Fruit fly (Drosophila melanogaster) whole organism, embryonic: ENCODE data around the gene CG10730.

Source experiments
- Abd-B ChIP-seq: fragments of 200-800 bp; sonication (Bioruptor generic); optimal IDR thresholded peaks from 2 replicates; lab custom pipeline; 2018; ENCODE audit warnings: missing biosample characterization, mild to moderate bottlenecking, missing genetic modification characterization, moderate library complexity
- BEAF-32 ChIP-seq: fragments of 200-800 bp; sonication (Bioruptor generic); optimal IDR thresholded peaks from 3 replicates; lab custom pipeline; 2017; ENCODE audit warnings: missing biosample characterization, missing genetic modification characterization, mild to moderate bottlenecking, moderate library complexity, missing genetic modification reagents
- CG12659 ChIP-seq: fragments of 200-800 bp; sonication (Bioruptor generic); optimal IDR thresholded peaks from 3 replicates; lab custom pipeline; 2017; ENCODE audit warnings: mild to moderate bottlenecking, missing biosample characterization, missing genetic modification reagents, missing genetic modification characterization
- CG13287 ChIP-seq: fragments of 200-800 bp; sonication (Bioruptor generic); IDR thresholded peaks from 2 replicates; pipeline ENCODE4 v1.3.6; 2022; ENCODE audit warnings: missing biosample characterization, missing genetic modification characterization; ENCODE audit not compliant: partially characterized antibody
- CG13296 ChIP-seq: fragments of 200-800 bp; sonication (Bioruptor generic); optimal IDR thresholded peaks from 3 replicates; lab custom pipeline; 2018; ENCODE audit warnings: missing biosample characterization, mild to moderate bottlenecking, missing genetic modification characterization
- CG13624 ChIP-seq: fragments of 200-800 bp; sonication (Bioruptor generic); optimal IDR thresholded peaks from 2 replicates; lab custom pipeline; 2016; ENCODE audit warnings: missing biosample characterization, missing genetic modification characterization
- CG15479 ChIP-seq: fragments of 200-800 bp; sonication (Bioruptor generic); optimal IDR thresholded peaks from 3 replicates; lab custom pipeline; 2019; ENCODE audit warnings: missing biosample characterization, mild to moderate bottlenecking, missing genetic modification characterization, moderate library complexity
- CG1647 ChIP-seq: fragments of 200-800 bp; sonication (Bioruptor generic); optimal IDR thresholded peaks from 3 replicates; lab custom pipeline; 2016; ENCODE audit warnings: missing biosample characterization, missing genetic modification characterization
- CG17186 ChIP-seq: fragments of 200-800 bp; sonication (Bioruptor generic); optimal IDR thresholded peaks from 3 replicates; lab custom pipeline; 2017; ENCODE audit warnings: missing biosample characterization, missing genetic modification reagents, missing genetic modification characterization
- CG2116 ChIP-seq: fragments of 200-800 bp; sonication (Bioruptor generic); optimal IDR thresholded peaks from 3 replicates; lab custom pipeline; 2018; ENCODE audit warnings: missing biosample characterization, mild to moderate bottlenecking, missing genetic modification characterization
- CG2129 ChIP-seq: fragments of 200-800 bp; sonication (Bioruptor generic); IDR thresholded peaks from 2 replicates; pipeline ENCODE4 v1.3.6; 2022; ENCODE audit warnings: missing biosample characterization, missing genetic modification characterization; ENCODE audit not compliant: partially characterized antibody
- CG2202 ChIP-seq: fragments of 200-800 bp; sonication (Bioruptor generic); optimal IDR thresholded peaks from 2 replicates; lab custom pipeline; 2018; ENCODE audit warnings: missing biosample characterization, mild to moderate bottlenecking, missing genetic modification characterization
- CG33213 ChIP-seq: fragments of 200-800 bp; sonication (Bioruptor generic); optimal IDR thresholded peaks from 3 replicates; lab custom pipeline; 2016; ENCODE audit warnings: missing biosample characterization, missing genetic modification characterization
- CG42726 ChIP-seq: fragments of 200-800 bp; sonication (Bioruptor generic); IDR thresholded peaks from 2 replicates; pipeline ENCODE4 v1.3.6; 2022; ENCODE audit warnings: missing biosample characterization, missing genetic modification characterization; ENCODE audit not compliant: partially characterized antibody
- CG43689 ChIP-seq: fragments of 200-800 bp; sonication (Bioruptor generic); IDR thresholded peaks from 2 replicates; pipeline ENCODE4 v1.3.6; 2022; ENCODE audit warnings: missing biosample characterization, missing genetic modification characterization
- CG6683 ChIP-seq: fragments of 200-800 bp; sonication (Bioruptor generic); optimal IDR thresholded peaks from 2 replicates; lab custom pipeline; 2017; ENCODE audit warnings: missing biosample characterization, mild to moderate bottlenecking, missing genetic modification characterization, missing genetic modification reagents
- CG7745 ChIP-seq: fragments of 200-800 bp; sonication (Bioruptor generic); optimal IDR thresholded peaks from 2 replicates; lab custom pipeline; 2018; ENCODE audit warnings: missing biosample characterization, mild to moderate bottlenecking, missing genetic modification characterization, moderate library complexity
- CG7786 ChIP-seq: fragments of 200-800 bp; sonication (Bioruptor generic); optimal IDR thresholded peaks from 2 replicates; lab custom pipeline; 2016; ENCODE audit warnings: missing biosample characterization, missing genetic modification characterization
- Dbx ChIP-seq: fragments of 200-800 bp; sonication (Bioruptor generic); IDR thresholded peaks from 3 replicates; pipeline ENCODE4 v1.3.6; 2022; ENCODE audit warnings: missing biosample characterization, missing genetic modification characterization
- Dfd ChIP-seq, 2 experiments: fragments of >200 bp; optimal IDR thresholded peaks; 2 replicates each; lab custom pipeline; 2017; ENCODE audit warnings: missing biosample characterization in 2 of 2, missing genetic modification characterization in 2 of 2
- Ets97D ChIP-seq: fragments of 200-800 bp; sonication (Bioruptor generic); optimal IDR thresholded peaks from 3 replicates; lab custom pipeline; 2016; ENCODE audit warnings: missing biosample characterization, missing genetic modification characterization
- HHEX ChIP-seq: fragments of 200-800 bp; sonication (Bioruptor generic); optimal IDR thresholded peaks from 3 replicates; lab custom pipeline; 2017; ENCODE audit warnings: missing biosample characterization, mild to moderate bottlenecking, missing genetic modification characterization, missing genetic modification reagents
- Jarid2 ChIP-seq: fragments of 200-800 bp; sonication (Bioruptor generic); optimal IDR thresholded peaks from 3 replicates; lab custom pipeline; 2017; ENCODE audit warnings: mild to moderate bottlenecking, missing biosample characterization, missing genetic modification reagents, missing genetic modification characterization
- Lhr ChIP-seq: fragments of 200-800 bp; sonication (Bioruptor generic); optimal IDR thresholded peaks from 3 replicates; lab custom pipeline; 2017; ENCODE audit warnings: mild to moderate bottlenecking, missing biosample characterization, missing genetic modification reagents, missing genetic modification characterization
- NFAT ChIP-seq: fragments of 200-800 bp; sonication (Bioruptor generic); IDR thresholded peaks from 2 replicates; pipeline ENCODE4 v1.3.6; 2022; ENCODE audit warnings: missing biosample characterization, missing genetic modification characterization
- al ChIP-seq: fragments of 200-800 bp; sonication (Bioruptor generic); IDR thresholded peaks from 2 replicates; pipeline ENCODE4 v1.3.6; 2022; ENCODE audit warnings: missing biosample characterization, missing genetic modification characterization
- cas ChIP-seq: fragments of 200-800 bp; sonication (Bioruptor generic); IDR thresholded peaks from 2 replicates; pipeline ENCODE4 v1.3.6; 2022; ENCODE audit warnings: missing biosample characterization, missing genetic modification characterization
- caup ChIP-seq: fragments of 200-800 bp; sonication (Bioruptor generic); optimal IDR thresholded peaks from 3 replicates; lab custom pipeline; 2017; ENCODE audit warnings: missing biosample characterization, mild to moderate bottlenecking, missing genetic modification characterization, moderate library complexity; ENCODE audit not compliant: severe bottlenecking
- cg ChIP-seq: fragments of 200-800 bp; sonication (Bioruptor generic); optimal IDR thresholded peaks from 3 replicates; lab custom pipeline; 2019; ENCODE audit warnings: missing biosample characterization, mild to moderate bottlenecking, missing genetic modification characterization, moderate library complexity
- chm ChIP-seq: fragments of 200-800 bp; sonication (Bioruptor generic); IDR thresholded peaks from 2 replicates; pipeline ENCODE4 v1.3.6; 2022; ENCODE audit warnings: missing biosample characterization, missing genetic modification characterization
- gro ChIP-seq: fragments of 200-800 bp; sonication (Bioruptor generic); optimal IDR thresholded peaks from 2 replicates; lab custom pipeline; 2016; ENCODE audit warnings: missing biosample characterization, missing genetic modification characterization
- hkb ChIP-seq, 2 experiments: fragments of 200-800 bp in 1 of 2; fragments of >200 bp in 1 of 2; sonication (Bioruptor generic) in 1 of 2; IDR thresholded peaks in 1 of 2; optimal IDR thresholded peaks in 1 of 2; 2 replicates each; pipeline versions ENCODE4 v1.3.6 to Lab custom; 2017 to 2022; ENCODE audit warnings: missing biosample characterization in 1 of 2, missing genetic modification characterization in 1 of 2
- insv ChIP-seq, 2 experiments: fragments of 200-800 bp; sonication (Bioruptor generic); optimal IDR thresholded peaks; 3 replicates each; lab custom pipeline; 2016 to 2018; ENCODE audit warnings: missing biosample characterization in 2 of 2, missing genetic modification characterization in 2 of 2
- prd ChIP-seq, 3 experiments: fragments of >200 bp in 2 of 3; fragments of 200-800 bp in 1 of 3; sonication (Bioruptor generic) in 1 of 3; optimal IDR thresholded peaks in 2 of 3; IDR thresholded peaks in 1 of 3; 2 replicates in 2 of 3; 3 replicates in 1 of 3; pipeline versions ENCODE4 v1.3.6 to Lab custom; 2017 to 2022; ENCODE audit warnings: missing biosample characterization in 1 of 3, missing genetic modification characterization in 1 of 3
- salm ChIP-seq: fragments of 200-800 bp; sonication (Bioruptor generic); optimal IDR thresholded peaks from 2 replicates; lab custom pipeline; 2018; ENCODE audit warnings: missing biosample characterization, mild to moderate bottlenecking, missing genetic modification characterization
- sc ChIP-seq, 3 experiments: fragments of >200 bp in 2 of 3; fragments of 200-800 bp in 1 of 3; sonication (Bioruptor generic) in 1 of 3; optimal IDR thresholded peaks; 2 replicates in 2 of 3; 3 replicates in 1 of 3; lab custom pipeline; 2017; ENCODE audit warnings: mild to moderate bottlenecking in 1 of 3, missing biosample characterization in 1 of 3, missing genetic modification characterization in 1 of 3, missing genetic modification reagents in 1 of 3
- schlank ChIP-seq: fragments of 200-800 bp; sonication (Bioruptor generic); optimal IDR thresholded peaks from 2 replicates; lab custom pipeline; 2018; ENCODE audit warnings: missing biosample characterization, mild to moderate bottlenecking, missing genetic modification characterization
- sqz ChIP-seq: fragments of 200-800 bp; sonication (Bioruptor generic); optimal IDR thresholded peaks from 3 replicates; lab custom pipeline; 2018; ENCODE audit warnings: missing biosample characterization, mild to moderate bottlenecking, missing genetic modification characterization
- stc ChIP-seq: fragments of 200-800 bp; sonication (Bioruptor generic); IDR thresholded peaks from 2 replicates; pipeline ENCODE4 v1.3.6; 2022; ENCODE audit warnings: missing biosample characterization, missing genetic modification characterization
- tap ChIP-seq: fragments of 200-800 bp; optimal IDR thresholded peaks from 3 replicates; lab custom pipeline; 2019; ENCODE audit warnings: missing biosample characterization, mild to moderate bottlenecking, missing genetic modification characterization, moderate library complexity
- toy ChIP-seq: fragments of 200-800 bp; sonication (Bioruptor generic); IDR thresholded peaks from 2 replicates; pipeline ENCODE4 v1.3.6; 2022; ENCODE audit warnings: missing biosample characterization, missing genetic modification characterization
- tup ChIP-seq: fragments of 200-800 bp; sonication (Bioruptor generic); optimal IDR thresholded peaks from 2 replicates; lab custom pipeline; 2016; ENCODE audit warnings: missing biosample characterization, mild to moderate bottlenecking, missing genetic modification characterization, moderate library complexity
- unpg ChIP-seq: fragments of 200-800 bp; sonication (Bioruptor generic); optimal IDR thresholded peaks from 3 replicates; lab custom pipeline; 2018; ENCODE audit warnings: missing biosample characterization, mild to moderate bottlenecking, missing genetic modification characterization, moderate library complexity
- vnd ChIP-seq: fragments of 200-800 bp; sonication (Bioruptor generic); IDR thresholded peaks from 3 replicates; pipeline ENCODE4 v1.3.6; 2022; ENCODE audit warnings: missing biosample characterization, missing genetic modification characterization; ENCODE audit not compliant: partially characterized antibody
- vvl ChIP-seq: fragments of 200-800 bp; sonication (Bioruptor generic); IDR thresholded peaks from 2 replicates; pipeline ENCODE4 v1.3.6; 2022; ENCODE audit warnings: missing biosample characterization, missing genetic modification characterization
- wek ChIP-seq: fragments of 200-800 bp; sonication (Bioruptor generic); optimal IDR thresholded peaks from 3 replicates; lab custom pipeline; 2018; ENCODE audit warnings: missing biosample characterization, mild to moderate bottlenecking, missing genetic modification characterization, moderate library complexity
- yki ChIP-seq: fragments of >200 bp; optimal IDR thresholded peaks from 3 replicates; lab custom pipeline; 2018
- z ChIP-seq: fragments of 200-800 bp; sonication (Bioruptor generic); IDR thresholded peaks from 3 replicates; pipeline ENCODE4 v1.3.6; 2022; ENCODE audit warnings: missing biosample characterization, missing genetic modification characterization

CG10730 gene

DNA sequence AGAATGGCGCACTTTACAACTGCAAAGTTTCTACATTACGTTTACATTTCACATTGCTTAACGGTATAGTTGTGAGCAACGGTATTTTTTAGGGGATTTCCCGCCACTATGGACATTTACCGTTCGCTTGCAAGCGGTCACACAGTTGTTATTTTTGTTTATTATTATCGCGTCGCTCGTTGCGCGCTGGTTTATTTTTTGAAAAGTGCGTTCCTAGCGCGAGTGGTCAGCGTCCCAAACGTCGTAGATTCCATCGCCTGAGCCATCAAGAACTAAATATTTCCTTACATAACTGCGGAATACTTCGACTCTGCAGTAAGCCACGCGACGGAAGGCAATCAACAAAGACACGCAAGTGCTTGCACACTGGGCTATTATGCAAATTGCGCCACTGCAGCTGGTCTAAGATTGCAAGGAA is 5.8 kb downstream of the CG10730 start, which contains the start of gene bwa (continued):
- peak; percentile 35 for TF ChIP-seq CG13624 (GFP tag; lab: Kevin White, UChicago)
- TF ChIP-seq tup (GFP tag; lab: Kevin White, UChicago): no peak
- no peak for TF ChIP-seq CG43689
- no peak for TF ChIP-seq Dfd (GFP tag; optimal IDR thresholded peaks at IDR 0.05; lab: Kevin White, UChicago)
- TF ChIP-seq Abd-B (GFP tag; lab: Kevin White, UChicago): peak; percentile 12
- TF ChIP-seq CG1647: no peak
- no peak for TF ChIP-seq al (GFP tag; lab: Robert Waterston, UW)
- TF ChIP-seq wek (GFP tag; lab: Kevin White, UChicago): no peak
- TF ChIP-seq salm (tag; lab: Kevin White, UChicago): no peak
- peak; percentile 22 for TF ChIP-seq CG2116 (GFP tag; lab: Kevin White, UChicago)
- peak; percentile 4; the same call in 1 of the 2 replicates for TF ChIP-seq CG13287 (GFP tag; lab: Robert Waterston, UW)
- TF ChIP-seq prd (optimal IDR thresholded peaks at IDR 0.05; lab: Kevin White, UChicago): no peak
- TF ChIP-seq prd (GFP tag; IDR thresholded peaks at IDR 0.05; lab: Robert Waterston, UW): no peak
- TF ChIP-seq unpg: no peak
- no peak for TF ChIP-seq hkb (optimal IDR thresholded peaks at IDR 0.05; lab: Kevin White, UChicago)
- peak; percentile 29; the same call in 1 of the 2 replicates for TF ChIP-seq hkb (GFP tag; IDR thresholded peaks at IDR 0.05; lab: Robert Waterston, UW)
- peak; percentile 3 for TF ChIP-seq cg
- TF ChIP-seq yki (lab: Kevin White, UChicago): no peak
- no peak for TF ChIP-seq cas (GFP tag; lab: Robert Waterston, UW)
- 0 out of 2 replicates have a peak, but pooled peaks have one; percentile 53 for TF ChIP-seq CG42726 (GFP tag; lab: Robert Waterston, UW)
- no peak for TF ChIP-seq tap
- TF ChIP-seq vvl (GFP tag; lab: Robert Waterston, UW): peak; percentile 54; the same call in 1 of the 2 replicates
- TF ChIP-seq gro (GFP tag; lab: Kevin White, UChicago): peak; percentile 41
- peak; percentile 67 for TF ChIP-seq CG12659 (GFP tag; lab: Kevin White, UChicago)
- peak; percentile 58 for TF ChIP-seq Ets97D (GFP tag; lab: Kevin White, UChicago)
- no peak for TF ChIP-seq Dbx (GFP tag; lab: Robert Waterston, UW)
- no peak for TF ChIP-seq z (GFP tag; lab: Robert Waterston, UW)
- TF ChIP-seq CG2202: no peak
- no peak for TF ChIP-seq schlank
- no peak for TF ChIP-seq sqz
- TF ChIP-seq CG7786 (GFP tag; lab: Kevin White, UChicago): no peak
- peak; percentile 28 for TF ChIP-seq HHEX (GFP tag; lab: Kevin White, UChicago)
- peak; percentile 43 for TF ChIP-seq CG17186 (GFP tag; lab: Kevin White, UChicago)
- TF ChIP-seq Jarid2 (GFP tag; lab: Kevin White, UChicago): peak; percentile 78
- no peak for TF ChIP-seq NFAT (GFP tag; lab: Robert Waterston, UW)
- no peak for TF ChIP-seq vnd (GFP tag; lab: Robert Waterston, UW)
- TF ChIP-seq CG7745 (tag; lab: Kevin White, UChicago): no peak
- TF ChIP-seq BEAF-32: peak; percentile 44
- peak; percentile 25 for TF ChIP-seq CG13296
- TF ChIP-seq chm (GFP tag; lab: Robert Waterston, UW): 0 out of 2 replicates have a peak, but pooled peaks have one; percentile 30
- TF ChIP-seq toy (GFP tag; lab: Robert Waterston, UW): no peak
- no peak for TF ChIP-seq CG6683 (GFP tag; lab: Kevin White, UChicago)
- TF ChIP-seq sc (optimal IDR thresholded peaks at IDR 0.05; lab: Kevin White, UChicago): no peak
- TF ChIP-seq sc (GFP tag; optimal IDR thresholded peaks at IDR 0.05; lab: Kevin White, UChicago): no peak
- peak; percentile 24 for TF ChIP-seq caup (GFP tag; lab: Kevin White, UChicago)
- peak; percentile 84 for TF ChIP-seq CG33213
- no peak for TF ChIP-seq insv (GFP tag; optimal IDR thresholded peaks at IDR 0.05; lab: Kevin White, UChicago)
- peak; percentile 86 for TF ChIP-seq Lhr (GFP tag; lab: Kevin White, UChicago)
- TF ChIP-seq CG15479: peak; percentile 73
- TF ChIP-seq CG2129: no peak
- TF ChIP-seq stc (GFP tag; lab: Robert Waterston, UW): no peak; the same call in 1 of the 2 replicates
